Fruit fly (Drosophila melanogaster) whole organism, wandering third instar larva: ENCODE data around the gene ATPsynO.

Source experiments
- Abd-B ChIP-seq: fragments of >200 bp; optimal IDR thresholded peaks from 2 replicates; lab custom pipeline; 2017; ENCODE audit warnings: missing biosample characterization, missing genetic modification characterization
- CG32264 ChIP-seq: fragments of 200-800 bp; sonication (Bioruptor generic); optimal IDR thresholded peaks from 2 replicates; lab custom pipeline; 2016; ENCODE audit warnings: missing biosample characterization, missing genetic modification characterization
- CG9705 ChIP-seq: fragments of 200-800 bp; sonication (Bioruptor generic); optimal IDR thresholded peaks from 2 replicates; lab custom pipeline; 2018; ENCODE audit warnings: missing biosample characterization, mild to moderate bottlenecking, missing genetic modification characterization
- CrebA ChIP-seq: fragments of 200-800 bp; sonication (Bioruptor generic); optimal IDR thresholded peaks from 2 replicates; lab custom pipeline; 2016; ENCODE audit warnings: missing biosample characterization, mild to moderate bottlenecking, missing genetic modification characterization, borderline replicate concordance
- Dfd ChIP-seq: fragments of >200 bp; optimal IDR thresholded peaks from 2 replicates; lab custom pipeline; 2017; ENCODE audit warnings: missing biosample characterization, missing genetic modification characterization
- Dif ChIP-seq: fragments of 200-275, 200-300 bp; sonication (Bioruptor generic); optimal IDR thresholded peaks from 2 replicates; lab custom pipeline; 2018; ENCODE audit warnings: missing biosample characterization, missing genetic modification characterization; ENCODE audit not compliant: partially characterized antibody
- GATAd ChIP-seq: sonication (Bioruptor generic); optimal IDR thresholded peaks from 2 replicates; lab custom pipeline; 2016; ENCODE audit warnings: missing biosample characterization, missing genetic modification characterization
- HLH106 ChIP-seq: fragments of 200-800 bp; optimal IDR thresholded peaks from 3 replicates; lab custom pipeline; 2019; ENCODE audit warnings: missing biosample characterization, mild to moderate bottlenecking, missing genetic modification characterization, moderate library complexity
- Hnf4 ChIP-seq: fragments of 200-800 bp; sonication (Bioruptor generic); optimal IDR thresholded peaks from 2 replicates; lab custom pipeline; 2016; ENCODE audit warnings: missing biosample characterization, mild to moderate bottlenecking, missing genetic modification characterization
- Hr78 ChIP-seq: fragments of >200 bp; optimal IDR thresholded peaks from 2 replicates; lab custom pipeline; 2017; ENCODE audit warnings: missing biosample characterization, missing genetic modification characterization
- Hr83 ChIP-seq: fragments of 200-300 bp; sonication (Bioruptor generic); optimal IDR thresholded peaks from 2 replicates; lab custom pipeline; 2016; ENCODE audit warnings: missing biosample characterization, mild to moderate bottlenecking, missing genetic modification characterization, moderate library complexity; ENCODE audit not compliant: poor library complexity, severe bottlenecking
- Mio ChIP-seq: sonication (Bioruptor generic); optimal IDR thresholded peaks from 2 replicates; lab custom pipeline; 2016; ENCODE audit warnings: missing biosample characterization, missing genetic modification characterization
- N ChIP-seq: fragments of >200 bp; optimal IDR thresholded peaks from 2 replicates; lab custom pipeline; 2018; ENCODE audit warnings: missing biosample characterization, missing external identifiers, missing genetic modification characterization
- OdsH ChIP-seq: fragments of 200-800 bp; sonication (Bioruptor generic); optimal IDR thresholded peaks from 2 replicates; lab custom pipeline; 2016; ENCODE audit warnings: missing biosample characterization, mild to moderate bottlenecking, missing genetic modification characterization
- Rel ChIP-seq, 2 experiments: fragments of 200-800 bp; sonication (Bioruptor generic) in 1 of 2; optimal IDR thresholded peaks; 2 replicates in 1 of 2; 3 replicates in 1 of 2; lab custom pipeline; 2016 to 2019; ENCODE audit warnings: mild to moderate bottlenecking in 2 of 2, missing biosample characterization in 2 of 2, missing genetic modification characterization in 2 of 2, moderate library complexity in 1 of 2
- Sp1 ChIP-seq: fragments of 200-800 bp; sonication (Bioruptor generic); optimal IDR thresholded peaks from 3 replicates; lab custom pipeline; 2019; ENCODE audit warnings: missing biosample characterization, mild to moderate bottlenecking, missing genetic modification characterization, moderate library complexity
- Vsx2 ChIP-seq: fragments of 200-300, 225-300 bp; sonication (Bioruptor generic); optimal IDR thresholded peaks from 2 replicates; lab custom pipeline; 2018; ENCODE audit warnings: missing biosample characterization, missing genetic modification characterization; ENCODE audit not compliant: partially characterized antibody
- br ChIP-seq: fragments of 200-800 bp; sonication (Bioruptor generic); optimal IDR thresholded peaks from 2 replicates; lab custom pipeline; 2016; ENCODE audit warnings: missing biosample characterization, missing genetic modification characterization
- brk ChIP-seq: fragments of 200-800 bp; sonication (Bioruptor generic); optimal IDR thresholded peaks from 2 replicates; lab custom pipeline; 2016; ENCODE audit warnings: missing biosample characterization, mild to moderate bottlenecking, missing genetic modification characterization
- dl ChIP-seq, 2 experiments: fragments of 175-275, 200-275 bp in 1 of 2; fragments of 200-275 bp in 1 of 2; sonication (Bioruptor generic); optimal IDR thresholded peaks; lab custom pipeline; 2018; ENCODE audit warnings: mild to moderate bottlenecking in 2 of 2, missing biosample characterization in 2 of 2, missing genetic modification characterization in 2 of 2, moderate library complexity in 2 of 2; ENCODE audit not compliant: partially characterized antibody in 2 of 2, insufficient read depth in 1 of 2
- dmrt93B ChIP-seq: fragments of 200-800 bp; sonication (Bioruptor generic); optimal IDR thresholded peaks from 2 replicates; lab custom pipeline; 2018; ENCODE audit warnings: missing biosample characterization, mild to moderate bottlenecking, missing genetic modification characterization
- dsf ChIP-seq: sonication (Bioruptor generic); optimal IDR thresholded peaks from 2 replicates; lab custom pipeline; 2016; ENCODE audit warnings: missing biosample characterization, missing genetic modification characterization, borderline replicate concordance
- foxo ChIP-seq, 2 experiments: fragments of 200-800 bp; sonication (Bioruptor generic); optimal IDR thresholded peaks; 2 replicates in 1 of 2; 3 replicates in 1 of 2; lab custom pipeline; 2016 to 2017; ENCODE audit warnings: missing biosample characterization in 2 of 2, missing genetic modification characterization in 2 of 2
- jim ChIP-seq: fragments of 175-275, 200-325 bp; sonication (Bioruptor generic); optimal IDR thresholded peaks from 2 replicates; lab custom pipeline; 2016; ENCODE audit warnings: missing biosample characterization, mild to moderate bottlenecking, missing genetic modification characterization
- lola ChIP-seq: fragments of >200 bp; optimal IDR thresholded peaks from 2 replicates; lab custom pipeline; 2017; ENCODE audit warnings: missing biosample characterization, missing genetic modification characterization
- psq ChIP-seq: fragments of 200-800 bp; sonication (Bioruptor generic); optimal IDR thresholded peaks from 3 replicates; lab custom pipeline; 2017; ENCODE audit warnings: missing biosample characterization, mild to moderate bottlenecking, missing genetic modification characterization, moderate library complexity
- rgr ChIP-seq: fragments of 200-800 bp; sonication (Bioruptor generic); optimal IDR thresholded peaks from 3 replicates; lab custom pipeline; 2016; ENCODE audit warnings: missing biosample characterization, mild to moderate bottlenecking, missing genetic modification characterization
- sage ChIP-seq: fragments of 200-800 bp; sonication (Bioruptor generic); optimal IDR thresholded peaks from 2 replicates; lab custom pipeline; 2016; ENCODE audit warnings: missing biosample characterization, mild to moderate bottlenecking, missing genetic modification characterization
- sv ChIP-seq: fragments of 200-800 bp; sonication (Bioruptor generic); optimal IDR thresholded peaks from 3 replicates; lab custom pipeline; 2016; ENCODE audit warnings: missing biosample characterization, missing genetic modification characterization
- tai ChIP-seq: sonication (Bioruptor generic); optimal IDR thresholded peaks from 2 replicates; lab custom pipeline; 2016; ENCODE audit warnings: missing biosample characterization, missing genetic modification characterization
- usp ChIP-seq: fragments of >200 bp; optimal IDR thresholded peaks from 2 replicates; lab custom pipeline; 2017; ENCODE audit warnings: missing biosample characterization, missing genetic modification characterization
- woc ChIP-seq: sonication (Bioruptor generic); optimal IDR thresholded peaks from 2 replicates; lab custom pipeline; 2016; ENCODE audit warnings: missing biosample characterization, mild to moderate bottlenecking, missing genetic modification characterization

Gene ATPsynO

dm6 chr3R:15281335-15281963 lies 16.1 kb downstream of the ATPsynO start:
- TF ChIP-seq dsf (GFP tag; lab: Kevin White, UChicago) (no peak), dl (GFP tag; optimal IDR thresholded peaks at IDR 0.05; lab: Kevin White, UChicago; ENCODE audit: insufficient read depth in 1 of 2, partially characterized antibody in 2 of 2) (peak in 1 of 2 experiments; percentile 3)

- TF ChIP-seq rgr (GFP tag; lab: Kevin White, UChicago): no peak
- no peak for TF ChIP-seq Abd-B (GFP tag; lab: Kevin White, UChicago)
- no peak for TF ChIP-seq CrebA
- no peak for TF ChIP-seq usp
- TF ChIP-seq brk: no peak
- no peak for TF ChIP-seq Sp1 (GFP tag; lab: Kevin White, UChicago)
- no peak for TF ChIP-seq woc (GFP tag; lab: Kevin White, UChicago)
- no peak for TF ChIP-seq Dfd (GFP tag; lab: Kevin White, UChicago)
These were observed 16.9 kb downstream of the ATPsynO start for dm6 chr3R:15282326-15282725.

dm6 chr3R:15282982-15283809 lies 17.8 kb downstream of the ATPsynO start:
- TF ChIP-seq Hnf4: no peak
- TF ChIP-seq Rel (GFP tag; optimal IDR thresholded peaks at IDR 0.05; lab: Kevin White, UChicago): no peak
- TF ChIP-seq Rel (tag; optimal IDR thresholded peaks at IDR 0.05; lab: Kevin White, UChicago): peak; percentile 15
- no peak for TF ChIP-seq br

- TF ChIP-seq CrebA: no peak
- TF ChIP-seq lola (GFP tag; lab: Kevin White, UChicago): no peak
- no peak for TF ChIP-seq foxo (GFP tag; optimal IDR thresholded peaks at IDR 0.05; lab: Kevin White, UChicago)
- TF ChIP-seq HLH106 (tag; lab: Kevin White, UChicago): no peak
- peak in 1 of 2 experiments; percentile 51 for TF ChIP-seq dl (GFP tag; optimal IDR thresholded peaks at IDR 0.05; lab: Kevin White, UChicago; ENCODE audit: insufficient read depth in 1 of 2, partially characterized antibody in 2 of 2)
- TF ChIP-seq rgr (GFP tag; lab: Kevin White, UChicago): peak; percentile 7
- TF ChIP-seq dmrt93B (GFP tag; lab: Kevin White, UChicago): no peak
- no peak for TF ChIP-seq GATAd
- TF ChIP-seq CG32264: no peak
- TF ChIP-seq Vsx2 (GFP tag; lab: Kevin White, UChicago): peak; percentile 56
- no peak for TF ChIP-seq Hr78
- TF ChIP-seq Dif (GFP tag; lab: Kevin White, UChicago): peak; percentile 87
- no peak for TF ChIP-seq CG9705 (GFP tag; lab: Kevin White, UChicago)
- TF ChIP-seq woc (GFP tag; lab: Kevin White, UChicago): no peak
- no peak for TF ChIP-seq Hr83 (GFP tag; lab: Kevin White, UChicago)
- no peak for TF ChIP-seq Sp1 (GFP tag; lab: Kevin White, UChicago)
- TF ChIP-seq Hnf4: no peak
- no peak for TF ChIP-seq sv (GFP tag; lab: Kevin White, UChicago)
- no peak for TF ChIP-seq jim
- TF ChIP-seq psq (GFP tag; lab: Kevin White, UChicago): no peak
- no peak for TF ChIP-seq Mio (GFP tag; lab: Kevin White, UChicago)
- no peak for TF ChIP-seq tai
- no peak for TF ChIP-seq sage (GFP tag; lab: Kevin White, UChicago)
- no peak for TF ChIP-seq Rel (GFP tag; optimal IDR thresholded peaks at IDR 0.05; lab: Kevin White, UChicago)
- TF ChIP-seq Rel (tag; optimal IDR thresholded peaks at IDR 0.05; lab: Kevin White, UChicago): no peak
- TF ChIP-seq OdsH (GFP tag; lab: Kevin White, UChicago): no peak
- TF ChIP-seq brk: no peak
- TF ChIP-seq N (GFP tag; lab: Kevin White, UChicago): no peak
- TF ChIP-seq usp: no peak
- no peak for TF ChIP-seq dsf (GFP tag; lab: Kevin White, UChicago)
- no peak for TF ChIP-seq Dfd (GFP tag; lab: Kevin White, UChicago)
- TF ChIP-seq, all 38 proteins: peak for 4
These were observed 20.8 kb downstream of the ATPsynO start for dm6 chr3R:15286024-15286692.
